Fruit fly (Drosophila melanogaster): ENCODE measurements around the gene Lasp.

Gene Lasp

DNA sequence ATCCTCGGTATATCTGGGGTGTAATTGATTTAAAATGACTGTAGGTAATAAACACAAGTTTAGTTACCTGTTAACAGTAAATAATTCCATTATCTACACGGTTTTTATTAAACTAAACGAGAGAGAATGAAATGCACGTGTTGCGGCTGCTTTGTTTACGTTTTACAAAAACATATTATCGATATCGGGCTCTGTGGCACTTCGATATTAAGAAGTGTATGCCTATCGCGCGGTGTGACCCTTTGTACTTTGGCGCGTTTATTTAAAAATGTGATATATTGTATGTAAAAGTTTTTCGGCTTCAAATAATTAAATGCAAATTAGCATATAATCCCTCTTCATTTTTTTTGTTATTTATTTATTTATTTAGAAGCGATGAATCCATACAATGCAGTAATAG is 19.2 kb upstream of the Lasp start, which contains the start of gene Dbp73D:
TSS of gene Dbp73D (minus strand) at position 174 of the 400 bp plus-strand sequence.
- TF ChIP-seq CG17801 (GFP tag; optimal IDR thresholded peaks at IDR 0.05; ENCODE audit: partially characterized antibody): no peak

DNA sequence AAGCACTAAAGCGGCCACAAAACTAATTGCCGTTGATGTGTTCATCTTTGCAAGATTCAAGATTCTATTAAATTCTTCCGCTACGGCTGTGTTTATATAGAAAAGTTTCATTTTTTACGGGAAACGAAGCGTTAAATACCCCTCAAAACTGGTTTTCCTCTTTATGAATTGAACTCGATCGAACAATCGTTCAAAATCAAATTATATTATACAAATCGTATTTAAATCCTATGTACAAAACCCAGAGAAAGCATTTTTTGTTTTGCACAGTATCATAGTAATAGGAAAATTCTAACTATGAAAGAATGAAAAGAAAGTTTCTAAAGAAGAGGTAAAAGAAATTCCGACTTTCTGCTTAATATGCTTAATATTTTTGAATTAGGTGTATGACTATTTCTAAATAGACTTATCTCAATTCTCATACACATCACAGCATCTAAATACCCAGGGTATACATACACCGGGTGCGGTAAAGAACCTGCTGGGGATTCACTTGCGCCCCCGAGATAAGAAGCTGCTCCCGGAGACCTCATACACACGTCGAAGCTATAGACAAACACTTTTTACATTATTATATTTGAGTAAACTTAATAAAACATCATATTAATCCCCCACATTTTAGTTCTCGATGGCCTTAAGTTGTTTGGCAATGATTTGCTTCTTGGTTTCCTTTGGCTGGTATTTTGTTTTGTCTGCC is 16.6 kb upstream of the Lasp start, which contains the start of gene PGRP-SB1:
TSS of gene PGRP-SB1 (minus strand) at position 51 of the 697 bp plus-strand sequence.
- TF ChIP-seq CG17801 (GFP tag; optimal IDR thresholded peaks at IDR 0.05; ENCODE audit: partially characterized antibody): no peak

DNA sequence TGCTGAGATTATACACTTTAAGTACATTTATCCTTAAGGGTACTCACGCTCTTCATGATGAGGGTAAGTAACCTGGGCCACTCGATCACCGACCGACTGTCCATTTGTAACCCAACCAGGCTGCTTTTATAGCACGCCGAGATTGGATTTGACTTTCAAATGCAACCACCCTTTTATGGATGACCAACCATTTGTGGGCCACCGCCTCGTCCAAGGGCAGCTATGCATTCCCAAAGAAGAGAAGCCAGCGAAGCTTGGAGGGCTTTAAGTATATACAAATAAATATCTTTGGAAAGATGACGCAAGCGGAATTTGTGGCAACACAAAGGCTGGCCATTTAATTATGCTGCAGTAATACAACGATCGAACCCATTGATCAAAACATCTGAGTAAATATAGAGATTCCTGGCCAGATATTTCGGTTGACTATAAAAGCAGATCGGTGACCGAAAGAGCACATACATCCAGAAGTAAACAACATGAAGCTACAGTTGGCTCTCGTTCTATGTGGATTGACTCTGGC is 14.7 kb upstream of the Lasp start, which contains the start of the genes CG13026 and PGRP-SB2:
TSS of gene CG13026 (minus strand) at position 101 of the 523 bp plus-strand sequence.
TSS of gene PGRP-SB2 (plus strand) at position 473 of the 523 bp plus-strand sequence.
- TF ChIP-seq CG17801 (GFP tag; optimal IDR thresholded peaks at IDR 0.05; ENCODE audit: partially characterized antibody): no peak

- TF ChIP-seq CG17801 (GFP tag; optimal IDR thresholded peaks at IDR 0.05; ENCODE audit: partially characterized antibody): no peak
Observed at dm6 chr3L:16724561-16724960, 13.1 kb upstream of the Lasp start, which contains the start of gene CG13031. TSS of gene CG13031 (plus strand) at chr3L:16724861.

- TF ChIP-seq CG17801 (GFP tag; optimal IDR thresholded peaks at IDR 0.05; ENCODE audit: partially characterized antibody): no peak
Observed at dm6 chr3L:16714193-16714538, 2.7 kb upstream of the Lasp start.

dm6 chr3L:16713446-16714192 is 2.1 kb upstream of the Lasp start:
- no peak for TF ChIP-seq CG17801 (GFP tag; optimal IDR thresholded peaks at IDR 0.05; ENCODE audit: partially characterized antibody)

DNA sequence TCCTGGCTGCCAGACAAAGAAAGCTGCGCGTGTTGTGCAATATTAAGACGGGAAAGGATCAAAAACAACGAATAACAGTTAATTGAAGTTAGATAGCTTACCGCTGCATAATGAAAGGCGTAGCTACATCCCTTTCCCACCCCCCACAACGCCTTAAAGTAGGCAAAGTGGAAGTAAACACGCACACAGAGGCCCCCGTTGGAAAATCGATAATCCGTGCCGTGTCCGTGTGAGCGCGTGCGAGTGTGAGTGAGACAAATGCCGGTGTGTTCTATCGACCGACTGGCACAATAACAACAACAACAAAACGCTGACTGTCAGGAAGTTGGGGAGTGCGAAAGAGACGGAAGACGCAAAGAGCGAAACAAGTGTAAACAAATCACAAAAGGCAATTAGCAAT is 894 bp upstream of the Lasp start:
- TF ChIP-seq CG17801 (GFP tag; optimal IDR thresholded peaks at IDR 0.05; ENCODE audit: partially characterized antibody): no peak

DNA sequence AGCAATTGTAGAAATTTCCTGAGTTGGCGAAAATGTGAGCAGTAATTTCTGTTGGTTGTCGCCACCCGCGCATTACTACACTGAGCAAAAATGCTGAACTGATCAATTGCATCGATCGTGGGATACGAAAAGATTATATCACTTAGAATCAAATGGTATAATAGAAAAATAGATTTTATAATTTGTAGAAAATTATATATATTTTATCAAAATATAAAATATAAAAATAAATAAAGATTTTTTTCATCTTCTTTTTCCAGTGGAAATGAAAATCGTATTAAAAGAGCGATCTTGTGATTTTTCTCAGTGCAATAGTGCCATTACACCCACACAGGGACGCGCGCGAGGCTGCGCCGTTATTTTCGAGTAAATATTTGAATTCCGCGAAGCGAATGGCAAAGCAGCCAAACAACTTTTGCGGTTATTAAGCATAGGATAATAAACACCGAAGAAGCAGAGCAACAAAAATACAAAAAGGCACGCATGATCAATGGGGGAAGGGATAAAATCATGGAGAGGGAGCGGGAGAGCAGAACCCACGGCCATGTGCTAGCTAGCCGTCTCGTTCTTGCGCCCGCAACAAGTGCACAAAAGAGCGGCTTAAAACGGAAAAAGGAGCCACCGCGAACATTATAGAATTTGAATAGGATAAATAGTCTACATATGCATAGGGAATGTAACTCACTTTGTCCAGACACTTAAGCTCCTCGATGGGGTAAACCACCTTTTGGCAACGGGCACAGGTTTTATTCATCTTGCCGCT is 1.0 kb downstream of the Lasp start:
- peak; percentile 79 for TF ChIP-seq CG17801 (GFP tag; optimal IDR thresholded peaks at IDR 0.05; ENCODE audit: partially characterized antibody)

- peak; percentile 74 for TF ChIP-seq CG17801 (GFP tag; optimal IDR thresholded peaks at IDR 0.05; ENCODE audit: partially characterized antibody)
Observed at dm6 chr3L:16709673-16710257, 1.7 kb downstream of the Lasp start.

DNA sequence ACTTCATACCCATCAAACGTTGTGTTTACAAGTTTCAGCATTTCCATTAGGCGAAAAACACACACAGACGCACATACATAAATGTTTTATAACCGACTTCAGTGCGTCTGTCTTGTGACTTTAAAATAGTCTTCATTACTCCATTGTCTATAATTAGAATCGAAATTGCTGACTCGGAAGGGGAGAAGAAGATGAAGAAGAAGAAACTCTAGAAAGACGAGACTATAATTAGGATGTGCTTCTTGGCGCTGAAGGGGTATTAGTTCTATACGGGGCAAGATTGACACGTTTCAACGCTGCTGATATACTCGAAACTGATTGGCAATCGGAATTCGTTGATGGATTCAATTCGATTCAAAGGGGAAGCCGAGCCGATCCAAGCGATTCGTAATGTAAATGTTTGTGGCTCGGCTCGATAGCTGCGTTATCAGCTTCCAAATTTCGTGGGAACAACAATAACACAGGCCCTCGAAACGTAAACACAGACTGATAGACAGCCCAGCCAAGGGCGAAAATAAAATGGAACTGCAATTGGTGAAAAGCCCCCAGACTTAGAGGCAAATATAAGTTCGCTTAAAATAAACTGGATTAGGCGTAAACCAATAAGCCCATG is 2.6 kb downstream of the Lasp start:
- no peak for TF ChIP-seq CG17801 (GFP tag; optimal IDR thresholded peaks at IDR 0.05; ENCODE audit: partially characterized antibody)

- no peak for TF ChIP-seq CG17801 (GFP tag; optimal IDR thresholded peaks at IDR 0.05; ENCODE audit: partially characterized antibody)
Observed at dm6 chr3L:16705630-16706029, 5.8 kb downstream of the Lasp start.

DNA sequence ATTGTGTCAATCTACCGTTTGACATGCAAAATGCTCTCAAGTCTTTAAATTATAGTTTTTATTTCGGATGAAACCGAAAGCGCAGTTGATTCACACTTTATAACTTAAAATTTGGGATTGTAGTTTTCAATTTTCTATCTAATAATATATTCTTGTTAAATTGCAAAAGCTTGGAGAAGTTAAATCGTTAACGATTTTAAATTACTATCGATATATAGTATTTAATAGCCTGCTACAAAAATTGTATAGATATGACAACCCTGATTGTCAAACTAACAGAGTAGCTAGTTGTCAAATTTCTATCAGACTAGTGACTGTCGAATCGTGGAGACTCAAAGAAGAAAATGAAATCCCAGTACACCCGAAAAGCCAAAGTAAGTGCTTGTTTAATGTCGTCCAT is 6.8 kb downstream of the Lasp start, which contains the start of gene CG9692:
TSS of gene CG9692 (plus strand) at position 301 of the 400 bp plus-strand sequence.
- TF ChIP-seq CG17801 (GFP tag; optimal IDR thresholded peaks at IDR 0.05; ENCODE audit: partially characterized antibody): no peak

dm6 chr3L:16704251-16704650 is 7.2 kb downstream of the Lasp start:
- TF ChIP-seq CG17801 (GFP tag; optimal IDR thresholded peaks at IDR 0.05; ENCODE audit: partially characterized antibody): no peak

DNA sequence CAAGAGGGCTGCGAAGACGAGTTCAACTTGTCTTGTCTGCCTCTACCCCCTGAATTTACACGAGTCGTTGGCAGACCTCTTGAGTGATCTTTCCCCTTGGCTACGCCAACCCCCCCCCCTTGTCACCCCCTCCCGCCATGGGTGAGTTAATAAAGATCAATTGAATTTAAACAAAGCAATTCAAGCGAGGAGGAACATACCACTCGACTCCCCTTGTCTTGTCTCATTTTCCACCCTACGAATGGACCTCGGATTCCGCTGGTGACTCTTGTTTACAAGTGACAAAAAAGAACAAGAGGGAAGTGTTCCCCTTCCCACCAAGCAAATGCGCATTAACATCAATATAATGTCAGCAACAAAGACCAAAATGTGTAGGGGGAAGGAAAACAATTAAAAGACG is 8.6 kb downstream of the Lasp start:
- TF ChIP-seq CG17801 (GFP tag; optimal IDR thresholded peaks at IDR 0.05; ENCODE audit: partially characterized antibody): no peak
